Worm (Caenorhabditis elegans) whole organism, L4 larva: ENCODE data around the gene ZK666.8.

Experiments used
- F49E8.2 ChIP-seq: sonication (generic microtip); optimal IDR thresholded peaks from 2 replicates; lab custom pipeline; 2016; ENCODE audit warnings: missing compliant biosample characterization, mild to moderate bottlenecking, missing genetic modification characterization, borderline replicate concordance
- Y105C5A.15 ChIP-seq: fragments of 200-800 bp; sonication (Bioruptor generic); IDR thresholded peaks from 2 replicates; pipeline ENCODE4 v1.3.6; 2022; ENCODE audit warnings: missing genetic modification characterization, missing compliant biosample characterization
- aha-1 ChIP-seq: fragments of 150-350 bp; peaks from one replicate; lab custom pipeline; 2014; ENCODE audit warnings: missing biosample characterization, missing genetic modification characterization
- aly-2 ChIP-seq: sonication (generic microtip); optimal IDR thresholded peaks from 2 replicates; lab custom pipeline; 2018; ENCODE audit warnings: missing biosample characterization, missing genetic modification characterization
- ceh-20 ChIP-seq: fragments of 200-800 bp; sonication (Bioruptor generic); IDR thresholded peaks from 2 replicates; pipeline ENCODE4 v1.3.6; 2022; ENCODE audit warnings: missing genetic modification reagents, missing genetic modification characterization, missing compliant biosample characterization
- ceh-44 ChIP-seq: fragments of 200-800 bp; sonication (Bioruptor generic); IDR thresholded peaks from 2 replicates; pipeline ENCODE4 v1.3.6; 2022; ENCODE audit warnings: missing genetic modification reagents, missing genetic modification characterization, missing compliant biosample characterization
- ceh-62 ChIP-seq: sonication (generic microtip); optimal IDR thresholded peaks from 2 replicates; lab custom pipeline; 2017; ENCODE audit warnings: missing biosample characterization, missing genetic modification characterization
- ceh-82 ChIP-seq: sonication (generic microtip); optimal IDR thresholded peaks from 2 replicates; lab custom pipeline; 2017; ENCODE audit warnings: missing biosample characterization, missing genetic modification characterization
- daf-16 ChIP-seq, 3 experiments: sonication (generic microtip); optimal IDR thresholded peaks; 2 replicates each; lab custom pipeline; 2016 to 2017; ENCODE audit warnings: missing genetic modification characterization in 3 of 3, missing genetic modification reagents in 3 of 3, mild to moderate bottlenecking in 2 of 3, missing compliant biosample characterization in 2 of 3, missing biosample characterization in 1 of 3, moderate library complexity in 1 of 3
- dmd-6 ChIP-seq: fragments of 200-800 bp; sonication (Bioruptor generic); IDR thresholded peaks from 2 replicates; pipeline ENCODE4 v1.3.6; 2022; ENCODE audit warnings: missing genetic modification reagents, missing genetic modification characterization, missing compliant biosample characterization
- dve-1 ChIP-seq: sonication (generic microtip); optimal IDR thresholded peaks from 2 replicates; lab custom pipeline; 2017; ENCODE audit warnings: antibody characterized with exemption, mild to moderate bottlenecking, missing genetic modification characterization, missing compliant biosample characterization; ENCODE audit not compliant: insufficient read depth
- egl-27 ChIP-seq: sonication (generic microtip); optimal IDR thresholded peaks from 3 replicates; lab custom pipeline; 2017; ENCODE audit warnings: missing biosample characterization, missing genetic modification reagents, missing genetic modification characterization
- fos-1 ChIP-seq: fragments of 150-350 bp; optimal IDR thresholded peaks from 2 replicates; lab custom pipeline; 2014; ENCODE audit warnings: missing biosample characterization, missing genetic modification characterization
- hif-1 ChIP-seq, 2 experiments: sonication (generic microtip); optimal IDR thresholded peaks; 2 replicates each; lab custom pipeline; 2016 to 2017; ENCODE audit warnings: missing compliant biosample characterization in 2 of 2, missing genetic modification characterization in 2 of 2, missing genetic modification reagents in 2 of 2, missing genotype in 2 of 2, mild to moderate bottlenecking in 1 of 2
- hlh-11 ChIP-seq: fragments of 200-800 bp; sonication (Bioruptor generic); optimal IDR thresholded peaks from 2 replicates; lab custom pipeline; 2018; ENCODE audit warnings: mild to moderate bottlenecking, missing genetic modification characterization, missing compliant biosample characterization
- lin-29 ChIP-seq: fragments of 200-800 bp; sonication (Bioruptor generic); IDR thresholded peaks from 2 replicates; pipeline ENCODE4 v1.3.6; 2022; ENCODE audit warnings: missing genetic modification reagents, missing genetic modification characterization, missing compliant biosample characterization
- madf-5 ChIP-seq, 2 experiments: fragments of 200-800 bp; sonication (Bioruptor generic); IDR thresholded peaks; 2 replicates each; pipeline ENCODE4 v1.3.6; 2022; ENCODE audit warnings: missing compliant biosample characterization in 2 of 2, missing genetic modification characterization in 2 of 2
- mdl-1 ChIP-seq, 2 experiments: fragments of 150-350 bp in 1 of 2; sonication (generic microtip) in 1 of 2; optimal IDR thresholded peaks; 2 replicates each; lab custom pipeline; 2014 to 2017; ENCODE audit warnings: missing biosample characterization in 2 of 2, missing genetic modification characterization in 2 of 2
- mxl-2 ChIP-seq: fragments of 200-800 bp; sonication (Bioruptor generic); conservative IDR thresholded peaks from 2 replicates; pipeline ENCODE4 v1.3.6; 2022; ENCODE audit warnings: missing genetic modification reagents, missing genetic modification characterization, missing compliant biosample characterization
- nhr-10 ChIP-seq: fragments of 150-350 bp; optimal IDR thresholded peaks from 2 replicates; lab custom pipeline; 2014; ENCODE audit warnings: missing biosample characterization, missing genetic modification characterization
- nhr-28 ChIP-seq: fragments of 150-350 bp; optimal IDR thresholded peaks from 2 replicates; lab custom pipeline; 2014; ENCODE audit warnings: missing biosample characterization, missing genetic modification characterization
- nhr-6 ChIP-seq: fragments of 150-350 bp; optimal IDR thresholded peaks from 2 replicates; lab custom pipeline; 2014; ENCODE audit warnings: missing biosample characterization, missing genetic modification characterization
- nhr-77 ChIP-seq: fragments of 150-350 bp; optimal IDR thresholded peaks from 2 replicates; lab custom pipeline; 2014; ENCODE audit warnings: missing biosample characterization, missing genetic modification characterization
- pha-4 ChIP-seq, 2 experiments: fragments of 150-350 bp in 1 of 2; fragments of 200-800 bp in 1 of 2; sonication (Bioruptor generic) in 1 of 2; IDR thresholded peaks in 1 of 2; optimal IDR thresholded peaks in 1 of 2; 2 replicates each; pipeline versions ENCODE4 v1.3.6 to Lab custom; 2014 to 2022; ENCODE audit warnings: missing genetic modification characterization in 2 of 2, missing genetic modification reagents in 2 of 2, missing biosample characterization in 1 of 2, missing compliant biosample characterization in 1 of 2
- php-3 ChIP-seq: fragments of 200-800 bp; sonication (Bioruptor generic); IDR thresholded peaks from 2 replicates; pipeline ENCODE4 v1.3.6; 2022; ENCODE audit warnings: missing genetic modification reagents, missing genetic modification characterization, missing compliant biosample characterization
- pqm-1 ChIP-seq: sonication (generic microtip); optimal IDR thresholded peaks from 2 replicates; lab custom pipeline; 2017; ENCODE audit warnings: missing biosample characterization, missing genetic modification characterization
- skn-1 ChIP-seq: fragments of 150-350 bp; optimal IDR thresholded peaks from 2 replicates; lab custom pipeline; 2014; ENCODE audit warnings: missing biosample characterization, missing genetic modification characterization
- spr-1 ChIP-seq: sonication (generic microtip); optimal IDR thresholded peaks from 2 replicates; lab custom pipeline; 2016; ENCODE audit warnings: mild to moderate bottlenecking, missing genetic modification characterization, missing compliant biosample characterization
- unc-62 ChIP-seq, 3 experiments: fragments of 150-350 bp in 1 of 3; sonication (generic microtip); optimal IDR thresholded peaks in 2 of 3; peaks in 1 of 3; 1 replicate in 1 of 3; 2 replicates in 2 of 3; lab custom pipeline; 2014 to 2017; ENCODE audit warnings: missing biosample characterization in 3 of 3, missing genetic modification characterization in 3 of 3, missing genetic modification reagents in 3 of 3, missing genotype in 1 of 3
- zfp-2 ChIP-seq: sonication (generic microtip); optimal IDR thresholded peaks from 2 replicates; lab custom pipeline; 2016; ENCODE audit warnings: mild to moderate bottlenecking, missing genetic modification characterization, missing compliant biosample characterization
- ztf-11 ChIP-seq: fragments of 150-350 bp; optimal IDR thresholded peaks from 2 replicates; lab custom pipeline; 2014; ENCODE audit warnings: missing biosample characterization, missing genetic modification characterization

ZK666.8 gene

ce11 chrII:10485640-10486039, 7.3 kb downstream of the ZK666.8 start (continued):
- TF ChIP-seq nhr-10 (tag; lab: Kevin White, UChicago) (no peak), Y105C5A.15 (no peak), fos-1 (tag; lab: Kevin White, UChicago) (no peak), ceh-62 (no peak), egl-27 (tag; lab: Kevin White, UChicago) (no peak), aha-1 (tag; lab: Kevin White, UChicago) (peak; percentile 65)

DNA sequence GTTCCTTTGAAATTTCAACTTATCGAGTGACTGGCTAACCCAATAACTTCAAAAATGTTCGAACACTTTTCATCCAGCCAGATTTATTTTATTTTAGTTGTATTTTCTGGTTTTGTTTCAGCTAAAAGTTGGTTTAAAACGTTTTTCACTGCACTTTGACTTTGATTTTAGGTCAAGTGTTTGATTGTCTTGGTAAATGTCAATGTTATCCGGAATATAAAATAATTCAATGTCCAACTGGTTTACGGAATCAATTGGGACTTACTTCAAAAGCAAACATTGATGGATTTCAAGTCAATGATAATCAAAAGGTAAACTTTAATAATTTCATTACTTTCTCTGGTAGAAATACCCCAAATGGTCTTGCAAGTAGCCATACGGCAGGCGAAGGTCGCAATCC, 9.1 kb downstream of the ZK666.8 start:
- no peak for TF ChIP-seq ceh-82 (tag; lab: Kevin White, UChicago)
- TF ChIP-seq unc-62 (GFP tag; optimal IDR thresholded peaks at IDR 0.05 in 1 of 2; lab: Kevin White, UChicago) = peak in 1 of 2 experiments; percentile 91
- no peak for TF ChIP-seq unc-62 (tag; optimal IDR thresholded peaks at IDR 0.05; lab: Kevin White, UChicago)

ce11 chrII:10482899-10483298, 10.0 kb downstream of the ZK666.8 start:
- TF ChIP-seq skn-1 (tag; lab: Kevin White, UChicago) (no peak), ztf-11 (tag; lab: Kevin White, UChicago) (no peak), mxl-2 (GFP tag; lab: Robert Waterston, UW) (no peak), php-3 (GFP tag; lab: Robert Waterston, UW) (0 out of 2 replicates have a peak, but pooled peaks have one; percentile 40), unc-62 (GFP tag; optimal IDR thresholded peaks at IDR 0.05 in 1 of 2; lab: Kevin White, UChicago) (peak in 1 of 2 experiments; percentile 27), unc-62 (tag; optimal IDR thresholded peaks at IDR 0.05; lab: Kevin White, UChicago) (no peak), madf-5 (GFP tag; IDR thresholded peaks at IDR 0.05; lab: Robert Waterston, UW) (no peak), mdl-1 (tag; optimal IDR thresholded peaks at IDR 0.05; lab: Kevin White, UChicago) (no peak), zfp-2 (no peak), dve-1 (tag; lab: Kevin White, UChicago) (peak; percentile 13), daf-16 (GFP tag; optimal IDR thresholded peaks at IDR 0.05; lab: Kevin White, UChicago) (no peak), daf-16 (tag; optimal IDR thresholded peaks at IDR 0.05; lab: Kevin White, UChicago) (peak; percentile 81), nhr-28 (peak; percentile 61), F49E8.2 (tag; lab: Kevin White, UChicago) (no peak), pha-4 (GFP tag; IDR thresholded peaks at IDR 0.05; lab: Robert Waterston, UW) (no peak), pha-4 (tag; optimal IDR thresholded peaks at IDR 0.05; lab: Kevin White, UChicago) (no peak), hlh-11 (peak; percentile 2), ceh-20 (no peak), nhr-6 (no peak), ceh-62 (no peak), dmd-6 (GFP tag; lab: Robert Waterston, UW) (peak; percentile 50; the same call in 1 of the 2 replicates), pqm-1 (peak; percentile 84), hif-1 (tag; optimal IDR thresholded peaks at IDR 0.05; lab: Kevin White, UChicago) (peak in 1 of 2 experiments; percentile 84), aha-1 (tag; lab: Kevin White, UChicago) (peak; percentile 77), ceh-44 (GFP tag; lab: Robert Waterston, UW) (no peak), lin-29 (GFP tag; lab: Robert Waterston, UW) (no peak)

ce11 chrII:10481824-10482556, 10.9 kb downstream of the ZK666.8 start, which contains the start of the genes clec-60 and ZK666.11:
Gene clec-60 (minus strand): TSS chrII:10481874.
Gene ZK666.11 (plus strand): TSS chrII:10482522.
- no peak for TF ChIP-seq aly-2
- peak; percentile 73 for TF ChIP-seq nhr-28
- no peak for TF ChIP-seq nhr-77
- TF ChIP-seq dmd-6 (GFP tag; lab: Robert Waterston, UW) = peak; percentile 27; the same call in 1 of the 2 replicates
- TF ChIP-seq pqm-1 = peak; percentile 2
- TF ChIP-seq hlh-11 = peak; percentile 37

ce11 chrII:10480043-10480442, 12.9 kb downstream of the ZK666.8 start:
- peak; percentile 91 for TF ChIP-seq aha-1 (tag; lab: Kevin White, UChicago)
- TF ChIP-seq spr-1 (tag; lab: Kevin White, UChicago) = no peak
